Fruit fly (Drosophila melanogaster) whole organism, embryonic: ENCODE measurements around the gene CG3337.
A peak's percentile ranks its signal among the peaks of the same experiment; 100 is the strongest.

ENCODE experiments used
- ATbp ChIP-seq: fragments of 200-800 bp; sonication (Bioruptor generic); optimal IDR thresholded peaks from 2 replicates; lab custom pipeline; 2017; ENCODE audit warnings: missing biosample characterization, mild to moderate bottlenecking, missing genetic modification characterization, missing genetic modification reagents
- Asciz ChIP-seq: fragments of 200-800 bp; sonication (Bioruptor generic); optimal IDR thresholded peaks from 2 replicates; lab custom pipeline; 2017; ENCODE audit warnings: missing biosample characterization, mild to moderate bottlenecking, missing genetic modification characterization, missing genetic modification reagents
- CG1024 ChIP-seq: fragments of 200-800 bp; sonication (Bioruptor generic); IDR thresholded peaks from 2 replicates; pipeline ENCODE4 v1.3.6; 2022; ENCODE audit warnings: missing biosample characterization, missing genetic modification characterization
- CG10274 ChIP-seq: fragments of 200-800 bp; sonication (Bioruptor generic); optimal IDR thresholded peaks from 3 replicates; lab custom pipeline; 2017; ENCODE audit warnings: missing biosample characterization, mild to moderate bottlenecking, missing genetic modification characterization
- CG12071 ChIP-seq: fragments of 200-800 bp; sonication (Bioruptor generic); optimal IDR thresholded peaks from 3 replicates; lab custom pipeline; 2018; ENCODE audit warnings: missing biosample characterization, mild to moderate bottlenecking, missing genetic modification characterization
- CG1233 ChIP-seq: fragments of 200-800 bp; sonication (Bioruptor generic); optimal IDR thresholded peaks from 4 replicates; lab custom pipeline; 2018; ENCODE audit warnings: missing biosample characterization, mild to moderate bottlenecking, missing genetic modification characterization
- CG16813 ChIP-seq: fragments of 200-800 bp; sonication (Bioruptor generic); IDR thresholded peaks from 3 replicates; pipeline ENCODE4 v1.3.6; 2022; ENCODE audit warnings: missing biosample characterization, missing genetic modification characterization; ENCODE audit not compliant: partially characterized antibody
- CG17361 ChIP-seq: fragments of 200-800 bp; sonication (Bioruptor generic); IDR thresholded peaks from 3 replicates; pipeline ENCODE4 v1.3.6; 2022; ENCODE audit warnings: missing biosample characterization, missing genetic modification characterization
- CG17568 ChIP-seq: fragments of 200-800 bp; sonication (Bioruptor generic); optimal IDR thresholded peaks from 2 replicates; lab custom pipeline; 2018; ENCODE audit warnings: missing biosample characterization, mild to moderate bottlenecking, missing genetic modification characterization, moderate library complexity
- CG18619 ChIP-seq: fragments of 200-800 bp; sonication (Bioruptor generic); optimal IDR thresholded peaks from 3 replicates; lab custom pipeline; 2017; ENCODE audit warnings: missing biosample characterization, mild to moderate bottlenecking, missing genetic modification characterization
- CG2678 ChIP-seq: fragments of 200-800 bp; sonication (Bioruptor generic); optimal IDR thresholded peaks from 3 replicates; lab custom pipeline; 2019; ENCODE audit warnings: missing biosample characterization, mild to moderate bottlenecking, missing genetic modification characterization, moderate library complexity
- CG2889 ChIP-seq: fragments of 200-800 bp; sonication (Bioruptor generic); IDR thresholded peaks from 3 replicates; pipeline ENCODE4 v1.3.6; 2022; ENCODE audit warnings: missing biosample characterization, missing genetic modification characterization
- CG31441 ChIP-seq: fragments of 200-800 bp; sonication (Bioruptor generic); IDR thresholded peaks from 2 replicates; pipeline ENCODE4 v1.3.6; 2022; ENCODE audit warnings: missing biosample characterization, missing genetic modification characterization
- CG3407 ChIP-seq: fragments of 200-800 bp; sonication (Bioruptor generic); optimal IDR thresholded peaks from 2 replicates; lab custom pipeline; 2018; ENCODE audit warnings: missing biosample characterization, mild to moderate bottlenecking, missing genetic modification characterization
- CG4328 ChIP-seq: fragments of 200-800 bp; sonication (Bioruptor generic); optimal IDR thresholded peaks from 3 replicates; lab custom pipeline; 2017; ENCODE audit warnings: missing biosample characterization, missing genetic modification reagents, missing genetic modification characterization
- CG4617 ChIP-seq: fragments of 200-800 bp; sonication (Bioruptor generic); optimal IDR thresholded peaks from 3 replicates; lab custom pipeline; 2016; ENCODE audit warnings: missing biosample characterization, missing genetic modification characterization, borderline replicate concordance
- CG4730 ChIP-seq: fragments of 200-800 bp; sonication (Bioruptor generic); IDR thresholded peaks from 2 replicates; pipeline ENCODE4 v1.3.6; 2022; ENCODE audit warnings: missing biosample characterization, missing genetic modification characterization
- CG7271 ChIP-seq: fragments of 200-800 bp; sonication (Bioruptor generic); optimal IDR thresholded peaks from 2 replicates; lab custom pipeline; 2018; ENCODE audit warnings: missing biosample characterization, mild to moderate bottlenecking, missing genetic modification characterization, moderate library complexity
- CG7372 ChIP-seq: fragments of 200-800 bp; sonication (Bioruptor generic); IDR thresholded peaks from 2 replicates; pipeline ENCODE4 v1.3.6; 2022; ENCODE audit warnings: missing biosample characterization, missing genetic modification characterization
- CG7786 ChIP-seq: fragments of 200-800 bp; sonication (Bioruptor generic); optimal IDR thresholded peaks from 2 replicates; lab custom pipeline; 2016; ENCODE audit warnings: missing biosample characterization, missing genetic modification characterization
- Dbx ChIP-seq: fragments of 200-800 bp; sonication (Bioruptor generic); IDR thresholded peaks from 3 replicates; pipeline ENCODE4 v1.3.6; 2022; ENCODE audit warnings: missing biosample characterization, missing genetic modification characterization
- Dll ChIP-seq: fragments of 200-800 bp; sonication (Bioruptor generic); IDR thresholded peaks from 4 replicates; pipeline ENCODE4 v1.3.6; 2022; ENCODE audit warnings: missing biosample characterization, missing genetic modification characterization; ENCODE audit not compliant: partially characterized antibody
- Doc3 ChIP-seq: fragments of 200-800 bp; sonication (Bioruptor generic); IDR thresholded peaks from 3 replicates; pipeline ENCODE4 v1.3.6; 2022; ENCODE audit warnings: missing biosample characterization, missing genetic modification characterization; ENCODE audit not compliant: partially characterized antibody
- Gug ChIP-seq: fragments of 200-800 bp; sonication (Bioruptor generic); IDR thresholded peaks from 4 replicates; pipeline ENCODE4 v1.3.6; 2022; ENCODE audit warnings: missing biosample characterization, missing genetic modification characterization
- HLH4C ChIP-seq: fragments of 200-800 bp; sonication (Bioruptor generic); IDR thresholded peaks from 3 replicates; pipeline ENCODE4 v1.3.6; 2022; ENCODE audit warnings: missing biosample characterization, missing genetic modification characterization; ENCODE audit not compliant: partially characterized antibody
- NK7.1 ChIP-seq: fragments of 200-800 bp; sonication (Bioruptor generic); optimal IDR thresholded peaks from 3 replicates; lab custom pipeline; 2016; ENCODE audit warnings: missing biosample characterization, missing genetic modification characterization
- Opbp ChIP-seq: fragments of 200-800 bp; sonication (Bioruptor generic); IDR thresholded peaks from 3 replicates; pipeline ENCODE4 v1.3.6; 2022; ENCODE audit warnings: missing biosample characterization, missing genetic modification characterization; ENCODE audit not compliant: partially characterized antibody
- Poxn ChIP-seq: fragments of 200-800 bp; sonication (Bioruptor generic); IDR thresholded peaks from 2 replicates; pipeline ENCODE4 v1.3.6; 2022; ENCODE audit warnings: missing biosample characterization, missing genetic modification characterization
- amos ChIP-seq: fragments of 200-800 bp; sonication (Bioruptor generic); IDR thresholded peaks from 2 replicates; pipeline ENCODE4 v1.3.6; 2022; ENCODE audit warnings: missing biosample characterization, missing genetic modification characterization; ENCODE audit not compliant: partially characterized antibody
- bsh ChIP-seq, 2 experiments: fragments of 200-800 bp; sonication (Bioruptor generic); optimal IDR thresholded peaks; 2 replicates each; lab custom pipeline; 2017 to 2018; ENCODE audit warnings: mild to moderate bottlenecking in 2 of 2, missing biosample characterization in 2 of 2, missing genetic modification characterization in 2 of 2, moderate library complexity in 1 of 2
- cad ChIP-seq: fragments of >200 bp; optimal IDR thresholded peaks from 2 replicates; lab custom pipeline; 2017; ENCODE audit warnings: missing biosample characterization, missing genetic modification characterization
- caup ChIP-seq: fragments of 200-800 bp; sonication (Bioruptor generic); optimal IDR thresholded peaks from 3 replicates; lab custom pipeline; 2017; ENCODE audit warnings: missing biosample characterization, mild to moderate bottlenecking, missing genetic modification characterization, moderate library complexity; ENCODE audit not compliant: severe bottlenecking
- dm ChIP-seq: fragments of 200-800 bp; sonication (Bioruptor generic); optimal IDR thresholded peaks from 3 replicates; lab custom pipeline; 2016; ENCODE audit warnings: missing biosample characterization, missing genetic modification characterization
- dmrt11E ChIP-seq: fragments of 200-800 bp; sonication (Bioruptor generic); optimal IDR thresholded peaks from 3 replicates; lab custom pipeline; 2018; ENCODE audit warnings: missing biosample characterization, mild to moderate bottlenecking, missing genetic modification characterization, moderate library complexity
- gsb ChIP-seq: fragments of 200-800 bp; sonication (Bioruptor generic); IDR thresholded peaks from 2 replicates; pipeline ENCODE4 v1.3.6; 2022; ENCODE audit warnings: missing biosample characterization, missing genetic modification characterization
- h ChIP-seq: fragments of >200 bp; optimal IDR thresholded peaks from 2 replicates; lab custom pipeline; 2017
- hkb ChIP-seq, 2 experiments: fragments of 200-800 bp in 1 of 2; fragments of >200 bp in 1 of 2; sonication (Bioruptor generic) in 1 of 2; IDR thresholded peaks in 1 of 2; optimal IDR thresholded peaks in 1 of 2; 2 replicates each; pipeline versions ENCODE4 v1.3.6 to Lab custom; 2017 to 2022; ENCODE audit warnings: missing biosample characterization in 1 of 2, missing genetic modification characterization in 1 of 2
- oc ChIP-seq: fragments of 200-800 bp; sonication (Bioruptor generic); optimal IDR thresholded peaks from 2 replicates; lab custom pipeline; 2018; ENCODE audit warnings: missing biosample characterization, mild to moderate bottlenecking, missing genetic modification characterization, moderate library complexity
- otp ChIP-seq: fragments of 200-800 bp; sonication (Bioruptor generic); IDR thresholded peaks from 3 replicates; pipeline ENCODE4, ENCODE4 v1.3.6; 2022; ENCODE audit warnings: missing biosample characterization, missing genetic modification characterization
- pfk ChIP-seq: fragments of 200-800 bp; sonication (Bioruptor generic); optimal IDR thresholded peaks from 2 replicates; lab custom pipeline; 2018; ENCODE audit warnings: missing biosample characterization, mild to moderate bottlenecking, missing genetic modification characterization, moderate library complexity
- salm ChIP-seq: fragments of 200-800 bp; sonication (Bioruptor generic); optimal IDR thresholded peaks from 2 replicates; lab custom pipeline; 2018; ENCODE audit warnings: missing biosample characterization, mild to moderate bottlenecking, missing genetic modification characterization
- scrt ChIP-seq: fragments of 200-800 bp; sonication (Bioruptor generic); optimal IDR thresholded peaks from 2 replicates; lab custom pipeline; 2018; ENCODE audit warnings: missing biosample characterization, mild to moderate bottlenecking, missing genetic modification characterization, moderate library complexity
- sd ChIP-seq: fragments of 200-800 bp; sonication (Bioruptor generic); optimal IDR thresholded peaks from 3 replicates; lab custom pipeline; 2018; ENCODE audit warnings: missing biosample characterization, mild to moderate bottlenecking, missing genetic modification characterization, moderate library complexity
- sisA ChIP-seq: fragments of 200-800 bp; sonication (Bioruptor generic); IDR thresholded peaks from 2 replicates; pipeline ENCODE4 v1.3.6; 2022; ENCODE audit warnings: missing biosample characterization, missing genetic modification characterization
- stwl ChIP-seq: fragments of 200-800 bp; sonication (Bioruptor generic); optimal IDR thresholded peaks from 3 replicates; lab custom pipeline; 2018; ENCODE audit warnings: missing biosample characterization, mild to moderate bottlenecking, missing genetic modification characterization, moderate library complexity
- tin ChIP-seq: fragments of 200-800 bp; sonication (Bioruptor generic); optimal IDR thresholded peaks from 3 replicates; lab custom pipeline; 2016; ENCODE audit warnings: missing biosample characterization, missing genetic modification characterization
- usp ChIP-seq: fragments of >200 bp; optimal IDR thresholded peaks from 2 replicates; lab custom pipeline; 2017; ENCODE audit warnings: missing biosample characterization, missing genetic modification characterization

Gene CG3337

DNA sequence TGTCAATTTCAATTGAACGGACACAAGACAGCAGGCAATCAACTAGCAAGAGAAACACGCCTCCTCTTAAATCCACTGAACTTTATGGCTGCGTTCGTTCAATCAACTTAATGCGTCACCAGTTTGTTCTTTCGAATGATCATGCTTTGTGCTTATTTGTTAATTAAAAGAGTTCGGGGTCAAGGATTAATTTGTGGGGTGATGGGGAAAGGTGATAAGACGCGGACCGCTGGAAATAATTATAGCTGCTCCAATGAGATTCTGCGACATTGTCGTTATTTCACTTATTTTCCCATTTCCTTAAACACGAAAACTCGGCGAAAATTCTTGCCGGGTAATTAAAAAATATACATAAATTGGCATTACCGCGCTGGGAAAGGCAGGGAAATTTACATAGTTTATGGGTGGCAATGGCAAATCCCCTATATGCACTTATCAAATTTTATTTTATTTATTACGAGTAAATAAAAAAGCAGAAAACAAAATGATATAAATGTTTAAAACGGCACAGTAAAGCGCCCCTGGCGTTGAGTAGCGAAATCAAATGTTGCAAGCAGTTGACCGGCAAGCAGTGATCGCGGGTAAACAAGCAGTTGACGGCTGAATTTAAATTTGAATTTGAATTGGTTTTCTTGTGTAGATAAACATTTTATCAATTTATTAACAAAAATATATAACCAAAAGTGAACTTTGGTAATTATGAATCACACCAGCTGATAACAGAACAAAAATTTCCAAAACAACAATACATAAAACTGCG, 38.8 kb downstream of the CG3337 start (continued):
- TF ChIP-seq oc, result no peak
- no peak for TF ChIP-seq Dll (GFP tag; lab: Robert Waterston, UW)
- peak; percentile 55; the same call in 1 of the 3 replicates for TF ChIP-seq otp
- peak; percentile 24; the same call in 1 of the 2 replicates for TF ChIP-seq amos (GFP tag; lab: Robert Waterston, UW)
- TF ChIP-seq CG31441 (GFP tag; lab: Robert Waterston, UW), result peak; percentile 62
- no peak for TF ChIP-seq Poxn
- TF ChIP-seq dmrt11E (tag; lab: Kevin White, UChicago), result peak; percentile 57
- peak; percentile 50; the same call in 1 of the 2 replicates for TF ChIP-seq gsb (GFP tag; lab: Robert Waterston, UW)
- peak; percentile 35; the same call in 1 of the 4 replicates for TF ChIP-seq Gug (GFP tag; lab: Robert Waterston, UW)
- peak; percentile 57 for TF ChIP-seq CG7786 (GFP tag; lab: Kevin White, UChicago)
- peak; percentile 39 for TF ChIP-seq CG17568
- TF ChIP-seq salm (tag; lab: Kevin White, UChicago), result no peak
- TF ChIP-seq CG7372 (GFP tag; lab: Robert Waterston, UW), result peak; percentile 66; the same call in 1 of the 2 replicates
- peak; percentile 70 for TF ChIP-seq CG3407 (GFP tag; lab: Kevin White, UChicago)
- peak; percentile 23 for TF ChIP-seq pfk (GFP tag; lab: Kevin White, UChicago)
- peak; percentile 59; the same call in 1 of the 3 replicates for TF ChIP-seq Opbp (GFP tag; lab: Robert Waterston, UW)
- TF ChIP-seq CG4617, result peak; percentile 20
- peak; percentile 49; the same call in 1 of the 2 replicates for TF ChIP-seq CG1024 (GFP tag; lab: Robert Waterston, UW)
- TF ChIP-seq sd (tag; lab: Kevin White, UChicago), result peak; percentile 25
- TF ChIP-seq Asciz (GFP tag; lab: Kevin White, UChicago), result peak; percentile 53
- TF ChIP-seq caup (GFP tag; lab: Kevin White, UChicago), result peak; percentile 87
- no peak for TF ChIP-seq Doc3 (GFP tag; lab: Robert Waterston, UW)
- TF ChIP-seq CG4328, result peak; percentile 54
- no peak for TF ChIP-seq CG4730
- 0 out of 3 replicates have a peak, but pooled peaks have one; percentile 17 for TF ChIP-seq CG16813 (GFP tag; lab: Robert Waterston, UW)
- TF ChIP-seq CG7271 (tag; lab: Kevin White, UChicago), result no peak
- TF ChIP-seq cad (GFP tag; lab: Kevin White, UChicago), result no peak
- TF ChIP-seq CG1233, result peak; percentile 72
- peak; percentile 63 for TF ChIP-seq CG10274 (GFP tag; lab: Kevin White, UChicago)
- no peak for TF ChIP-seq h (lab: Kevin White, UChicago)
- peak; percentile 60; the same call in 2 of the 3 replicates for TF ChIP-seq CG17361 (GFP tag; lab: Robert Waterston, UW)
- no peak for TF ChIP-seq CG2889 (GFP tag; lab: Robert Waterston, UW)
- TF ChIP-seq Dbx (GFP tag; lab: Robert Waterston, UW), result peak; percentile 84
- peak; percentile 60 for TF ChIP-seq ATbp (GFP tag; lab: Kevin White, UChicago)
- peak; percentile 62 for TF ChIP-seq scrt
- TF ChIP-seq NK7.1, result peak; percentile 57
- peak; percentile 66 for TF ChIP-seq dm (GFP tag; lab: Kevin White, UChicago)
- TF ChIP-seq CG18619 (GFP tag; lab: Kevin White, UChicago), result peak; percentile 81
- TF ChIP-seq hkb (optimal IDR thresholded peaks at IDR 0.05; lab: Kevin White, UChicago), result no peak
- peak; percentile 31; the same call in 1 of the 2 replicates for TF ChIP-seq hkb (GFP tag; IDR thresholded peaks at IDR 0.05; lab: Robert Waterston, UW)
- TF ChIP-seq CG2678 (tag; lab: Kevin White, UChicago), result peak; percentile 55
- TF ChIP-seq bsh (GFP tag; optimal IDR thresholded peaks at IDR 0.05; lab: Kevin White, UChicago), result peak in 1 of 2 experiments; percentile 59
- peak; percentile 76 for TF ChIP-seq stwl (tag; lab: Kevin White, UChicago)
- TF ChIP-seq sisA (GFP tag; lab: Robert Waterston, UW), result peak; percentile 37; the same call in 1 of the 2 replicates
- TF ChIP-seq CG12071 (GFP tag; lab: Kevin White, UChicago), result peak; percentile 67
- no peak for TF ChIP-seq usp (GFP tag; lab: Kevin White, UChicago)
- TF ChIP-seq HLH4C (GFP tag; lab: Robert Waterston, UW), result no peak
- peak; percentile 78 for TF ChIP-seq tin (GFP tag; lab: Kevin White, UChicago)
